Worm (Caenorhabditis elegans) whole organism, L4 larva: ENCODE results near the gene nhr-142.

Experiments used
- F26F4.8 ChIP-seq: fragments of 200-800 bp; sonication (Bioruptor generic); conservative IDR thresholded peaks from 2 replicates; pipeline ENCODE4 v1.3.6; 2022; ENCODE audit warnings: missing genetic modification characterization, missing compliant biosample characterization
- F49E8.2 ChIP-seq: sonication (generic microtip); optimal IDR thresholded peaks from 2 replicates; lab custom pipeline; 2016; ENCODE audit warnings: missing compliant biosample characterization, mild to moderate bottlenecking, missing genetic modification characterization, borderline replicate concordance
- T20F7.1 ChIP-seq: fragments of 200-800 bp; sonication (Bioruptor generic); optimal IDR thresholded peaks from 2 replicates; lab custom pipeline; 2018; ENCODE audit warnings: mild to moderate bottlenecking, missing genetic modification characterization, missing compliant biosample characterization
- T26A8.4 ChIP-seq: fragments of 200-800 bp; sonication (Bioruptor generic); IDR thresholded peaks from 2 replicates; pipeline ENCODE4 v1.3.6; 2022; ENCODE audit warnings: missing genetic modification characterization, missing compliant biosample characterization
- aha-1 ChIP-seq: fragments of 150-350 bp; peaks from one replicate; lab custom pipeline; 2014; ENCODE audit warnings: missing biosample characterization, missing genetic modification characterization
- ama-1 ChIP-seq: fragments of 150-350 bp; optimal IDR thresholded peaks from 2 replicates; lab custom pipeline; 2014; ENCODE audit warnings: inconsistent platforms, mixed read lengths
- arid-1 ChIP-seq: fragments of 200-800 bp; sonication (Bioruptor generic); conservative IDR thresholded peaks from 2 replicates; pipeline ENCODE4 v1.3.6; 2022; ENCODE audit warnings: missing genetic modification reagents, missing genetic modification characterization, missing compliant biosample characterization
- ceh-44 ChIP-seq: fragments of 200-800 bp; sonication (Bioruptor generic); IDR thresholded peaks from 2 replicates; pipeline ENCODE4 v1.3.6; 2022; ENCODE audit warnings: missing genetic modification reagents, missing genetic modification characterization, missing compliant biosample characterization
- cey-2 ChIP-seq: sonication (generic microtip); optimal IDR thresholded peaks from 3 replicates; lab custom pipeline; 2017; ENCODE audit warnings: missing genetic modification characterization, mild to moderate bottlenecking, missing compliant biosample characterization, antibody characterized with exemption, borderline replicate concordance; ENCODE audit not compliant: insufficient read depth
- daf-12 ChIP-seq: fragments of 150-350 bp; optimal IDR thresholded peaks from 2 replicates; lab custom pipeline; 2014; ENCODE audit warnings: missing biosample characterization, missing genetic modification reagents, missing genetic modification characterization
- dmd-8 ChIP-seq: fragments of 200-800 bp; sonication (Bioruptor generic); IDR thresholded peaks from 2 replicates; pipeline ENCODE4 v1.3.6; 2022; ENCODE audit warnings: missing genetic modification characterization, missing compliant biosample characterization
- dmd-9 ChIP-seq: fragments of 200-800 bp; sonication (Bioruptor generic); IDR thresholded peaks from 2 replicates; pipeline ENCODE4 v1.3.6; 2022; ENCODE audit warnings: missing genetic modification reagents, missing genetic modification characterization, missing compliant biosample characterization
- dve-1 ChIP-seq: sonication (generic microtip); optimal IDR thresholded peaks from 2 replicates; lab custom pipeline; 2017; ENCODE audit warnings: antibody characterized with exemption, mild to moderate bottlenecking, missing genetic modification characterization, missing compliant biosample characterization; ENCODE audit not compliant: insufficient read depth
- fkh-10 ChIP-seq: fragments of 150-350 bp; optimal IDR thresholded peaks from 2 replicates; lab custom pipeline; 2014; ENCODE audit warnings: missing biosample characterization, missing genetic modification reagents, missing genetic modification characterization
- fos-1 ChIP-seq: fragments of 150-350 bp; optimal IDR thresholded peaks from 2 replicates; lab custom pipeline; 2014; ENCODE audit warnings: missing biosample characterization, missing genetic modification characterization
- gei-8 ChIP-seq: fragments of 200-800 bp; sonication (Bioruptor generic); optimal IDR thresholded peaks from 2 replicates; lab custom pipeline; 2018; ENCODE audit warnings: mild to moderate bottlenecking, missing genetic modification characterization, missing compliant biosample characterization
- hlh-30 ChIP-seq: sonication (generic microtip); optimal IDR thresholded peaks from 2 replicates; lab custom pipeline; 2017; ENCODE audit warnings: antibody characterized with exemption, mild to moderate bottlenecking, missing genetic modification characterization, missing compliant biosample characterization; ENCODE audit not compliant: insufficient read depth
- hmg-1.1 ChIP-seq: fragments of 200-800 bp; sonication (Bioruptor generic); IDR thresholded peaks from 2 replicates; pipeline ENCODE4 v1.3.6; 2022; ENCODE audit warnings: missing genetic modification reagents, missing genetic modification characterization, missing compliant biosample characterization
- jun-1 ChIP-seq: fragments of 150-350 bp; optimal IDR thresholded peaks from 2 replicates; lab custom pipeline; 2014; ENCODE audit warnings: missing biosample characterization, missing genetic modification reagents, missing genetic modification characterization
- lin-1 ChIP-seq: fragments of 200-800 bp; sonication (Bioruptor generic); IDR thresholded peaks from 2 replicates; pipeline ENCODE4 v1.3.6; 2022; ENCODE audit warnings: missing genetic modification reagents, missing genetic modification characterization, missing compliant biosample characterization
- lin-13 ChIP-seq: fragments of 150-350 bp; optimal IDR thresholded peaks from 2 replicates; lab custom pipeline; 2014; ENCODE audit warnings: missing biosample characterization, missing genetic modification reagents, missing genetic modification characterization
- lin-29 ChIP-seq: fragments of 200-800 bp; sonication (Bioruptor generic); IDR thresholded peaks from 2 replicates; pipeline ENCODE4 v1.3.6; 2022; ENCODE audit warnings: missing genetic modification reagents, missing genetic modification characterization, missing compliant biosample characterization
- lin-39 ChIP-seq: fragments of 150-350 bp; optimal IDR thresholded peaks from 2 replicates; lab custom pipeline; 2014; ENCODE audit warnings: missing biosample characterization, missing genetic modification reagents, missing genetic modification characterization
- lir-3 ChIP-seq: sonication (generic microtip); optimal IDR thresholded peaks from 2 replicates; lab custom pipeline; 2016; ENCODE audit warnings: mild to moderate bottlenecking, missing genetic modification characterization, missing compliant biosample characterization
- lsy-2 ChIP-seq, 2 experiments: fragments of 150-350 bp in 1 of 2; sonication (generic microtip) in 1 of 2; optimal IDR thresholded peaks; 2 replicates each; lab custom pipeline; 2014 to 2017; ENCODE audit warnings: missing biosample characterization in 2 of 2, missing genetic modification characterization in 2 of 2
- madf-5 ChIP-seq, 2 experiments: fragments of 200-800 bp; sonication (Bioruptor generic); IDR thresholded peaks; 2 replicates each; pipeline ENCODE4 v1.3.6; 2022; ENCODE audit warnings: missing compliant biosample characterization in 2 of 2, missing genetic modification characterization in 2 of 2
- mdt-29 ChIP-seq: fragments of 200-800 bp; sonication (Bioruptor generic); IDR thresholded peaks from 2 replicates; pipeline ENCODE4 v1.3.6; 2022; ENCODE audit warnings: missing genetic modification reagents, missing genetic modification characterization, missing compliant biosample characterization
- mep-1 ChIP-seq: fragments of 150-350 bp; sonication (generic microtip); optimal IDR thresholded peaks from 3 replicates; lab custom pipeline; 2014; ENCODE audit warnings: missing biosample characterization, missing genetic modification characterization
- mxl-2 ChIP-seq: fragments of 200-800 bp; sonication (Bioruptor generic); conservative IDR thresholded peaks from 2 replicates; pipeline ENCODE4 v1.3.6; 2022; ENCODE audit warnings: missing genetic modification reagents, missing genetic modification characterization, missing compliant biosample characterization
- nhr-102 ChIP-seq: sonication (generic microtip); optimal IDR thresholded peaks from 2 replicates; lab custom pipeline; 2016; ENCODE audit warnings: mild to moderate bottlenecking, missing genetic modification characterization, moderate library complexity, missing compliant biosample characterization
- nhr-11 ChIP-seq: fragments of 150-350 bp; optimal IDR thresholded peaks from 2 replicates; lab custom pipeline; 2014; ENCODE audit warnings: missing biosample characterization, missing genetic modification characterization
- nhr-111 ChIP-seq: fragments of 200-800 bp; sonication (Bioruptor generic); optimal IDR thresholded peaks from 2 replicates; lab custom pipeline; 2018; ENCODE audit warnings: mild to moderate bottlenecking, missing genetic modification characterization, missing compliant biosample characterization
- nhr-25 ChIP-seq: sonication (generic microtip); optimal IDR thresholded peaks from 2 replicates; lab custom pipeline; 2017; ENCODE audit warnings: missing genetic modification characterization, mild to moderate bottlenecking, missing compliant biosample characterization, antibody characterized with exemption, moderate library complexity, borderline replicate concordance; ENCODE audit not compliant: insufficient read depth
- nhr-28 ChIP-seq: fragments of 150-350 bp; optimal IDR thresholded peaks from 2 replicates; lab custom pipeline; 2014; ENCODE audit warnings: missing biosample characterization, missing genetic modification characterization
- nhr-76 ChIP-seq: fragments of 150-350 bp; optimal IDR thresholded peaks from 2 replicates; lab custom pipeline; 2014; ENCODE audit warnings: missing biosample characterization, missing genetic modification characterization
- sdz-12 ChIP-seq: fragments of 200-800 bp; sonication (Bioruptor generic); optimal IDR thresholded peaks from 2 replicates; lab custom pipeline; 2018; ENCODE audit warnings: mild to moderate bottlenecking, missing genetic modification characterization, missing compliant biosample characterization
- set-16 ChIP-seq: fragments of 200-800 bp; sonication (Bioruptor generic); IDR thresholded peaks from 2 replicates; pipeline ENCODE4 v1.3.6; 2022; ENCODE audit warnings: missing genetic modification reagents, missing genetic modification characterization, missing compliant biosample characterization
- skn-1 ChIP-seq: fragments of 150-350 bp; optimal IDR thresholded peaks from 2 replicates; lab custom pipeline; 2014; ENCODE audit warnings: missing biosample characterization, missing genetic modification characterization
- snpc-1.2 ChIP-seq: fragments of 200-800 bp; sonication (Bioruptor generic); IDR thresholded peaks from 2 replicates; pipeline ENCODE4 v1.3.6; 2022; ENCODE audit warnings: missing genetic modification reagents, missing genetic modification characterization, missing compliant biosample characterization
- tra-1 ChIP-seq: fragments of 200-800 bp; sonication (Bioruptor generic); IDR thresholded peaks from 2 replicates; pipeline ENCODE4 v1.3.6; 2022; ENCODE audit warnings: missing genetic modification reagents, missing genetic modification characterization, missing compliant biosample characterization
- unc-130 ChIP-seq: sonication (generic microtip); optimal IDR thresholded peaks from 2 replicates; lab custom pipeline; 2016; ENCODE audit warnings: missing genetic modification reagents, missing genetic modification characterization, missing compliant biosample characterization
- unc-62 ChIP-seq, 3 experiments: fragments of 150-350 bp in 1 of 3; sonication (generic microtip); optimal IDR thresholded peaks in 2 of 3; peaks in 1 of 3; 1 replicate in 1 of 3; 2 replicates in 2 of 3; lab custom pipeline; 2014 to 2017; ENCODE audit warnings: missing biosample characterization in 3 of 3, missing genetic modification characterization in 3 of 3, missing genetic modification reagents in 3 of 3, missing genotype in 1 of 3
- vab-7 ChIP-seq: fragments of 200-800 bp; sonication (Bioruptor generic); IDR thresholded peaks from 2 replicates; pipeline ENCODE4 v1.3.6; 2022; ENCODE audit warnings: missing genetic modification reagents, missing genetic modification characterization, missing compliant biosample characterization
- zag-1 ChIP-seq: fragments of 150-350 bp; optimal IDR thresholded peaks from 2 replicates; lab custom pipeline; 2014; ENCODE audit warnings: missing biosample characterization, missing genetic modification characterization
- zfp-2 ChIP-seq: sonication (generic microtip); optimal IDR thresholded peaks from 2 replicates; lab custom pipeline; 2016; ENCODE audit warnings: mild to moderate bottlenecking, missing genetic modification characterization, missing compliant biosample characterization
- zfp-3 ChIP-seq: fragments of 200-800 bp; sonication (Bioruptor generic); conservative IDR thresholded peaks from 2 replicates; pipeline ENCODE4 v1.3.6; 2022; ENCODE audit warnings: missing genetic modification reagents, missing genetic modification characterization, missing compliant biosample characterization
- ztf-11 ChIP-seq: fragments of 150-350 bp; optimal IDR thresholded peaks from 2 replicates; lab custom pipeline; 2014; ENCODE audit warnings: missing biosample characterization, missing genetic modification characterization
- ztf-7 ChIP-seq: fragments of 150-350 bp; optimal IDR thresholded peaks from 2 replicates; lab custom pipeline; 2014; ENCODE audit warnings: missing biosample characterization, missing genetic modification characterization

nhr-142 gene

DNA sequence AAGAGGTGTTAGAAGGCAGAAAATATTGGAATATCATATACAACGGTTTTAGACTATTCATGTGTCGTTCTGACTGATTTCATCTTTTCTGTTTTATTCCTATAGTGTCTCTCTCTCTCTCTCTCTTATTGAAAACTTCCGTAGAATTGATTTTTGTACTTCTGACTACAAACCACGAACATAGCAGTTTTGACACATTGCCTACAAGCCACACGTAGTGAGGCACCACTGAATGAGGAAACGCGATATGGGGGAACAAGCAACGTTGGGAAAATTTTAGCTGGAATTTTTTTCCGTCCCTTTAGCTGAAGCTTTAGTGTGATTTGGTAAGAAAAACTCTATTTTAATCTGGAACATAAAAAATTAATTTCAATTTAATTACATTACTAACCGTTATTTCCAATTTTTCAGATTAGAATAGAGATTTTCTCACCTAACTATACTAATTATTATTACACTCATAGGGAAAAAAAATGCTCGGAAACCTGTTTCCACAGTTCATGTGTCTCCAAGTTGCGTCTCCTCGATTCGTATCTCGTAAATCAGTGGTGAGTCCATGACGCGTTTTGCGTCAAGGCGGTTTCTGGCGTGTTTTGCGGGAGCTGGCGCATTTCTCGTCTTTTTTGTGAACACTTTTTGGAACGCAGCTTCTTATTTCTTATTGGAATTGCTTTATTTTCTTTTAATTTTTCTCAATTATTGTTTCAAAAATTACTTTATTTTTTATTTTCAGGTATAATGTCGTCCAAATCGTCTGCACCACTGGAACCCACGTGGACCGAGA, at the start of gene nhr-142, which contains the start of gene F44E7.9:
TSS of gene nhr-142 (minus strand) at position 57 of the 784 bp plus-strand sequence.
TSS of gene F44E7.9 (plus strand) at position 734 of the 784 bp plus-strand sequence.
- TF ChIP-seq lin-39 (no peak), cey-2 (tag; lab: Kevin White, UChicago) (no peak), arid-1 (peak; percentile 76), sdz-12 (GFP tag; lab: Kevin White, UChicago) (no peak), nhr-102 (peak; percentile 92), nhr-11 (tag; lab: Kevin White, UChicago) (peak; percentile 82), daf-12 (no peak), fkh-10 (GFP tag; lab: Kevin White, UChicago) (peak; percentile 4), nhr-25 (no peak), zfp-3 (GFP tag; lab: Robert Waterston, UW) (0 out of 2 replicates have a peak, but pooled peaks have one; percentile 54), fos-1 (tag; lab: Kevin White, UChicago) (no peak), lin-29 (GFP tag; lab: Robert Waterston, UW) (0 out of 2 replicates have a peak, but pooled peaks have one; percentile 52), lsy-2 (tag; optimal IDR thresholded peaks at IDR 0.05; lab: Kevin White, UChicago) (peak; percentile 33 to 89), set-16 (GFP tag; lab: Robert Waterston, UW) (no peak), mep-1 (tag; lab: Kevin White, UChicago) (peak; percentile 95), mdt-29 (GFP tag; lab: Robert Waterston, UW) (no peak), lir-3 (tag; lab: Kevin White, UChicago) (peak; percentile 2), unc-130 (GFP tag; lab: Kevin White, UChicago) (peak; percentile 75), dmd-9 (peak; percentile 70; the same call in 1 of the 2 replicates), nhr-111 (GFP tag; lab: Kevin White, UChicago) (no peak), dve-1 (peak; percentile 82), lin-13 (GFP tag; lab: Kevin White, UChicago) (peak; percentile 80), dmd-8 (GFP tag; lab: Robert Waterston, UW) (no peak), unc-62 (GFP tag; optimal IDR thresholded peaks at IDR 0.05 in 1 of 2; lab: Kevin White, UChicago) (no peak), unc-62 (tag; optimal IDR thresholded peaks at IDR 0.05; lab: Kevin White, UChicago) (no peak), ceh-44 (GFP tag; lab: Robert Waterston, UW) (peak; percentile 48; the same call in 1 of the 2 replicates), lin-1 (GFP tag; lab: Robert Waterston, UW) (0 out of 2 replicates have a peak, but pooled peaks have one; percentile 41), zag-1 (tag; lab: Kevin White, UChicago) (no peak), jun-1 (tag; lab: Kevin White, UChicago) (peak; percentile 21), F49E8.2 (tag; lab: Kevin White, UChicago) (no peak), hmg-1.1 (GFP tag; lab: Robert Waterston, UW) (peak; percentile 82), hlh-30 (tag; lab: Kevin White, UChicago) (peak; percentile 59), zfp-2 (peak; percentile 27), T20F7.1 (GFP tag; lab: Kevin White, UChicago) (peak; percentile 83), nhr-76 (tag; lab: Kevin White, UChicago) (no peak), gei-8 (GFP tag; lab: Kevin White, UChicago) (no peak), nhr-28 (tag; lab: Kevin White, UChicago) (peak; percentile 100), F26F4.8 (GFP tag; lab: Robert Waterston, UW) (no peak), aha-1 (peak; percentile 96), T26A8.4 (GFP tag; lab: Robert Waterston, UW) (peak; percentile 84), snpc-1.2 (GFP tag; lab: Robert Waterston, UW) (peak; percentile 66), skn-1 (no peak), tra-1 (GFP tag; lab: Robert Waterston, UW) (peak; percentile 58), ztf-7 (peak; percentile 80), madf-5 (GFP tag; IDR thresholded peaks at IDR 0.05; lab: Robert Waterston, UW) (no peak), vab-7 (GFP tag; lab: Robert Waterston, UW) (peak; percentile 44; the same call in 1 of the 2 replicates), mxl-2 (GFP tag; lab: Robert Waterston, UW) (0 out of 2 replicates have a peak, but pooled peaks have one; percentile 31), ama-1 (lab: Kevin White, UChicago) (no peak), ztf-11 (no peak)
